Worm (Caenorhabditis elegans) whole organism, late embryonic: ENCODE measurements around the gene srw-62.

Experiments used
- C08G9.2 ChIP-seq: sonication (generic microtip); optimal IDR thresholded peaks from 2 replicates; lab custom pipeline; 2016; ENCODE audit warnings: mild to moderate bottlenecking, missing genetic modification characterization, moderate library complexity, missing compliant biosample characterization
- K02D7.2 ChIP-seq: sonication (generic microtip); optimal IDR thresholded peaks from 2 replicates; lab custom pipeline; 2017; ENCODE audit warnings: mild to moderate bottlenecking, missing genetic modification characterization, missing compliant biosample characterization
- T23F11.4 ChIP-seq: fragments of 200-800 bp; sonication (Bioruptor generic); optimal IDR thresholded peaks from 2 replicates; lab custom pipeline; 2018; ENCODE audit warnings: mild to moderate bottlenecking, missing genetic modification characterization, missing compliant biosample characterization
- Y22D7AL.16 ChIP-seq: sonication (generic microtip); optimal IDR thresholded peaks from 2 replicates; lab custom pipeline; 2016; ENCODE audit warnings: missing genetic modification characterization, missing compliant biosample characterization
- ama-1 ChIP-seq: fragments of 150-350 bp; optimal IDR thresholded peaks from 2 replicates; lab custom pipeline; 2014
- ceh-14 ChIP-seq: sonication (generic microtip); optimal IDR thresholded peaks from 2 replicates; lab custom pipeline; 2016; ENCODE audit warnings: missing genotype, missing genetic modification characterization, missing compliant biosample characterization
- ceh-19 ChIP-seq: fragments of 200-800 bp; sonication (Bioruptor generic); optimal IDR thresholded peaks from 2 replicates; lab custom pipeline; 2018; ENCODE audit warnings: mild to moderate bottlenecking, missing genetic modification characterization, missing compliant biosample characterization
- ceh-2 ChIP-seq: sonication (generic microtip); optimal IDR thresholded peaks from 2 replicates; lab custom pipeline; 2016; ENCODE audit warnings: missing genotype, missing genetic modification characterization, missing compliant biosample characterization
- ceh-24 ChIP-seq: sonication (generic microtip); optimal IDR thresholded peaks from 2 replicates; lab custom pipeline; 2016; ENCODE audit warnings: mild to moderate bottlenecking, missing genetic modification characterization, missing compliant biosample characterization
- ceh-30 ChIP-seq: fragments of 150-350 bp; optimal IDR thresholded peaks from 2 replicates; lab custom pipeline; 2014; ENCODE audit warnings: missing biosample characterization, missing genetic modification characterization
- ceh-34 ChIP-seq: sonication (generic microtip); optimal IDR thresholded peaks from 2 replicates; lab custom pipeline; 2016; ENCODE audit warnings: mild to moderate bottlenecking, missing genetic modification characterization, missing compliant biosample characterization
- ceh-45 ChIP-seq: fragments of 200-800 bp; sonication (Bioruptor generic); IDR thresholded peaks from 2 replicates; pipeline ENCODE4 v1.3.6; 2022; ENCODE audit warnings: missing genetic modification reagents, missing genetic modification characterization, missing compliant biosample characterization
- ceh-48 ChIP-seq: sonication (generic microtip); optimal IDR thresholded peaks from 2 replicates; lab custom pipeline; 2016; ENCODE audit warnings: missing genetic modification characterization, inconsistent platforms, missing compliant biosample characterization
- elt-2 ChIP-seq: sonication (generic microtip); optimal IDR thresholded peaks from 2 replicates; lab custom pipeline; 2016; ENCODE audit warnings: missing genetic modification reagents, missing genetic modification characterization, missing compliant biosample characterization
- ets-4 ChIP-seq: sonication (generic microtip); optimal IDR thresholded peaks from 2 replicates; lab custom pipeline; 2016; ENCODE audit warnings: missing genetic modification characterization, missing compliant biosample characterization
- fax-1 ChIP-seq: sonication (generic microtip); optimal IDR thresholded peaks from 2 replicates; lab custom pipeline; 2016; ENCODE audit warnings: missing genotype, missing genetic modification characterization, missing compliant biosample characterization
- fkh-10 ChIP-seq: fragments of 150-350 bp; optimal IDR thresholded peaks from 2 replicates; lab custom pipeline; 2014; ENCODE audit warnings: missing biosample characterization, missing genetic modification reagents, missing genetic modification characterization
- fkh-6 ChIP-seq: sonication (generic microtip); optimal IDR thresholded peaks from 2 replicates; lab custom pipeline; 2016; ENCODE audit warnings: missing genetic modification characterization, missing compliant biosample characterization
- hlh-13 ChIP-seq: fragments of 200-800 bp; sonication (Bioruptor generic); optimal IDR thresholded peaks from 2 replicates; lab custom pipeline; 2018; ENCODE audit warnings: mild to moderate bottlenecking, missing genetic modification characterization, missing compliant biosample characterization
- hlh-15 ChIP-seq: sonication (generic microtip); optimal IDR thresholded peaks from 2 replicates; lab custom pipeline; 2016; ENCODE audit warnings: missing genetic modification characterization, missing compliant biosample characterization
- hlh-6 ChIP-seq: sonication (generic microtip); optimal IDR thresholded peaks from 2 replicates; lab custom pipeline; 2016; ENCODE audit warnings: missing genotype, missing genetic modification characterization, missing compliant biosample characterization
- hlh-8 ChIP-seq: sonication (generic microtip); optimal IDR thresholded peaks from 2 replicates; lab custom pipeline; 2016; ENCODE audit warnings: missing genotype, missing genetic modification characterization, missing compliant biosample characterization
- lim-6 ChIP-seq: sonication (generic microtip); optimal IDR thresholded peaks from 2 replicates; lab custom pipeline; 2016; ENCODE audit warnings: missing genetic modification characterization, missing compliant biosample characterization
- mec-3 ChIP-seq: sonication (generic microtip); optimal IDR thresholded peaks from 2 replicates; lab custom pipeline; 2016; ENCODE audit warnings: borderline replicate concordance, missing genetic modification characterization, missing compliant biosample characterization
- nfya-1 ChIP-seq: sonication (generic microtip); optimal IDR thresholded peaks from 2 replicates; lab custom pipeline; 2017; ENCODE audit warnings: missing genetic modification characterization, mild to moderate bottlenecking, missing compliant biosample characterization, antibody characterized with exemption, moderate library complexity
- nhr-11 ChIP-seq: fragments of 150-350 bp; optimal IDR thresholded peaks from 2 replicates; lab custom pipeline; 2014; ENCODE audit warnings: missing biosample characterization, missing genetic modification characterization
- npax-4 ChIP-seq: sonication (generic microtip); optimal IDR thresholded peaks from 2 replicates; lab custom pipeline; 2016; ENCODE audit warnings: missing genetic modification characterization, missing compliant biosample characterization
- pax-1 ChIP-seq: fragments of 150-350 bp; optimal IDR thresholded peaks from 2 replicates; lab custom pipeline; 2014; ENCODE audit warnings: missing biosample characterization, missing genetic modification characterization
- pha-2 ChIP-seq: sonication (generic microtip); optimal IDR thresholded peaks from 2 replicates; lab custom pipeline; 2017; ENCODE audit warnings: mild to moderate bottlenecking, missing genetic modification characterization, missing compliant biosample characterization
- pha-4 ChIP-seq: fragments of 150-350 bp; optimal IDR thresholded peaks from 2 replicates; lab custom pipeline; 2018; ENCODE audit warnings: missing biosample characterization, missing genetic modification reagents, missing genetic modification characterization
- pqm-1 ChIP-seq: sonication (generic microtip); optimal IDR thresholded peaks from 2 replicates; lab custom pipeline; 2016; ENCODE audit warnings: missing genetic modification characterization, missing compliant biosample characterization
- pros-1 ChIP-seq: fragments of 150-350 bp; optimal IDR thresholded peaks from 2 replicates; lab custom pipeline; 2014; ENCODE audit warnings: missing biosample characterization, missing genetic modification reagents, missing genetic modification characterization
- ref-2 ChIP-seq: sonication (generic microtip); optimal IDR thresholded peaks from 2 replicates; lab custom pipeline; 2016; ENCODE audit warnings: missing genetic modification characterization, missing compliant biosample characterization
- rnt-1 ChIP-seq: sonication (generic microtip); optimal IDR thresholded peaks from 2 replicates; lab custom pipeline; 2016; ENCODE audit warnings: missing genetic modification characterization, missing compliant biosample characterization
- sox-4 ChIP-seq: sonication (generic microtip); optimal IDR thresholded peaks from 2 replicates; lab custom pipeline; 2017; ENCODE audit warnings: mild to moderate bottlenecking, missing genetic modification characterization, inconsistent platforms, missing compliant biosample characterization
- syd-9 ChIP-seq: sonication (generic microtip); optimal IDR thresholded peaks from 2 replicates; lab custom pipeline; 2016; ENCODE audit warnings: mild to moderate bottlenecking, missing genetic modification characterization, moderate library complexity, missing compliant biosample characterization
- tbx-2 ChIP-seq: sonication (generic microtip); optimal IDR thresholded peaks from 2 replicates; lab custom pipeline; 2016; ENCODE audit warnings: missing genetic modification characterization, missing compliant biosample characterization
- tbx-7 ChIP-seq: sonication (generic microtip); optimal IDR thresholded peaks from 2 replicates; lab custom pipeline; 2016; ENCODE audit warnings: missing genotype, missing genetic modification characterization, missing compliant biosample characterization
- ttx-3 ChIP-seq: sonication (generic microtip); optimal IDR thresholded peaks from 2 replicates; lab custom pipeline; 2016; ENCODE audit warnings: missing genetic modification reagents, missing genetic modification characterization, missing compliant biosample characterization
- unc-42 ChIP-seq: sonication (generic microtip); optimal IDR thresholded peaks from 2 replicates; lab custom pipeline; 2016; ENCODE audit warnings: missing genotype, missing genetic modification characterization, missing compliant biosample characterization
- zip-5 ChIP-seq: sonication (generic microtip); optimal IDR thresholded peaks from 2 replicates; lab custom pipeline; 2016; ENCODE audit warnings: missing genetic modification characterization, missing compliant biosample characterization
- ztf-16 ChIP-seq: sonication (generic microtip); optimal IDR thresholded peaks from 2 replicates; lab custom pipeline; 2017; ENCODE audit warnings: missing genetic modification characterization, missing compliant biosample characterization

srw-62 gene

ce11 chrII:7850575-7850974 lies 25.4 kb downstream of the srw-62 start:
- TF ChIP-seq rnt-1 (tag; lab: Kevin White, UChicago), result peak; percentile 7
- no peak for TF ChIP-seq fkh-10 (GFP tag; lab: Kevin White, UChicago)

DNA sequence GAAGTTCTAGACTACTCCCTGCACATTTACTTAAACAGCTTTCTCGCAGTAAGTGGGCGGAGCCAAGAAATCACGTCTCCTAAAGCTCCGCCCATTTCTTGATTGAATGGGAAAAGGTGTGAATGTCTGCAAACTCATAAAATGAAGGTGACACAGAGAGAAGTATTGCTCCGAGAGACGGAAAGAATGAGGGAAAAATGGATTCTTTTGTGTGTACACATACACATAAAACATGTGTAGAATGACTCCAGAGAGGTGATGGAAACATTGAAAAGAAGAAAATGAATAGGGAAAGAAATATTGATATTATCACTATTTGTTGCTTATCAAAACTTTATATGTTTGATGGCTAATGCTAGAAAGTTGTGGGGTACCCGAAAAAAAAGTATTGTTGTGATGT lies 26.3 kb downstream of the srw-62 start:
- TF ChIP-seq ceh-14 (tag; lab: Kevin White, UChicago) (peak; percentile 3), nhr-11 (tag; lab: Kevin White, UChicago) (no peak)
- TF ChIP-seq, all 69 proteins: peak for 1

ce11 chrII:7853679-7854078 lies 28.5 kb downstream of the srw-62 start, which contains the start of gene T09A5.5:
Gene T09A5.5, minus strand, starts transcription at chrII:7853779.
- TF ChIP-seq Y22D7AL.16 (tag; lab: Kevin White, UChicago) (no peak), pqm-1 (tag; lab: Kevin White, UChicago) (no peak), lim-6 (tag; lab: Kevin White, UChicago) (no peak), npax-4 (tag; lab: Kevin White, UChicago) (no peak)

- TF ChIP-seq syd-9 (tag; lab: Kevin White, UChicago), result no peak
- no peak for TF ChIP-seq unc-42 (tag; lab: Kevin White, UChicago)
- TF ChIP-seq pha-4, result no peak
- no peak for TF ChIP-seq ama-1 (lab: Kevin White, UChicago)
- TF ChIP-seq ttx-3 (tag; lab: Kevin White, UChicago), result no peak
- TF ChIP-seq pqm-1 (tag; lab: Kevin White, UChicago), result no peak
- TF ChIP-seq npax-4 (tag; lab: Kevin White, UChicago), result no peak
- no peak for TF ChIP-seq ceh-48
- TF ChIP-seq sox-4, result no peak
- no peak for TF ChIP-seq fkh-6 (tag; lab: Kevin White, UChicago)
- TF ChIP-seq C08G9.2, result no peak
These were observed 29.7 kb downstream of the srw-62 start, which contains the start of gene mdt-10 for ce11 chrII:7854942-7855341. Gene mdt-10, minus strand, starts transcription at chrII:7855042.

DNA sequence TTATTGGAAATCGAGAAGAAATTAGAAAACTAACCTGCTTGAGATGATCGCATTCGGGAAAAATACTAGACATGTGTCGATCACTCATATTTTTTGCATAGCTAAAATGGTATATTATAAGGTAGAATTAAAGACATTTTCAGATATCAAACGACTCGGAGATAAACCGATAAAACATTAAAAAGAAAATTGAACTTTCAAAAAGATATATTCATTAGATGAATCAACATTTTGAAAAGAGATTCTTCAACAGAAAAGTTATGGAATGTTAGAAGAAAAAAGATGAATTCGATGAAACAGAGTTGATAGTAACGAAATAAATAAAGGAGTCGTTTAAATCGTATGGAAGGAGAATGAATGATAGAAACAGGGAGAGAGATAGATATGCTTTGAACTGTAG lies 30.4 kb downstream of the srw-62 start, which contains the start of gene mdmh-35:
mdmh-35 (minus strand) TSS at position 101 of the 400 bp plus-strand sequence.
- TF ChIP-seq ceh-30 (tag; lab: Kevin White, UChicago) (no peak), zip-5 (tag; lab: Kevin White, UChicago) (no peak), rnt-1 (tag; lab: Kevin White, UChicago) (no peak), ceh-19 (GFP tag; lab: Kevin White, UChicago) (no peak), T23F11.4 (GFP tag; lab: Kevin White, UChicago) (no peak), elt-2 (tag; lab: Kevin White, UChicago) (no peak), fax-1 (tag; lab: Kevin White, UChicago) (no peak), mec-3 (no peak), tbx-2 (tag; lab: Kevin White, UChicago) (no peak), pros-1 (tag; lab: Kevin White, UChicago) (no peak), ttx-3 (tag; lab: Kevin White, UChicago) (no peak), pha-4 (no peak), tbx-7 (tag; lab: Kevin White, UChicago) (no peak), ama-1 (lab: Kevin White, UChicago) (no peak), hlh-13 (no peak), hlh-6 (no peak), lim-6 (tag; lab: Kevin White, UChicago) (no peak)

DNA sequence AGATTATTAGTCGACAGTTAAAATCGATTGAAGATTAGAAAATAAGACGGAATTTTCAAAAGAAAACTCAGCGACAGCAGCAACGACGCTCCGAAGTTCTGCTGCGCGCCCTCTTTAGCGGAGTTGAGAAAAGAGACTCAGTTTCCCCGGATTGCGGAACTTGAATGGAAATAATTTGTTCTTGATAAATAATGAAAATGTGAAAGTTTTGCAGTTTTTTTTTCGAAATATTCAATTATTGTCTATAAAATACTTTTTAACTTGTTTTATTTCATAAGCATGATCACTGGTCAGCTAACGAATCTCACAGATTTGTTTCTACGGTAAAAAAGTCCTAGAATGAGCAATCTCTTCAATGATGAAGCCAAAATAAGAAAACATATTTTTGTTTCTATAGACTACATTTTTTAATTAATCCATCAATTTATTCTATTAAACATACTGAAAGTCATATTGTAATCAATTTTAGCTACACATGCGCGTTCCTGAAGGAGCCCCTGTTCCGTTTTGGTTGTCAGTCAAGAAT lies 32.3 kb downstream of the srw-62 start, which contains the start of the genes cec-3 and T09A5.15:
cec-3 (minus strand) TSS at position 116 of the 526 bp plus-strand sequence.
T09A5.15 (plus strand) TSS at position 476 of the 526 bp plus-strand sequence.
- TF ChIP-seq K02D7.2 (no peak), hlh-8 (tag; lab: Kevin White, UChicago) (peak; percentile 47), ceh-45 (no peak), ceh-2 (peak; percentile 65), unc-42 (tag; lab: Kevin White, UChicago) (peak; percentile 41), syd-9 (tag; lab: Kevin White, UChicago) (no peak), hlh-15 (tag; lab: Kevin White, UChicago) (no peak), ref-2 (tag; lab: Kevin White, UChicago) (peak; percentile 51), fkh-10 (GFP tag; lab: Kevin White, UChicago) (no peak), tbx-7 (tag; lab: Kevin White, UChicago) (peak; percentile 31), elt-2 (tag; lab: Kevin White, UChicago) (peak; percentile 49), zip-5 (tag; lab: Kevin White, UChicago) (peak; percentile 68), ceh-34 (tag; lab: Kevin White, UChicago) (peak; percentile 63), ets-4 (tag; lab: Kevin White, UChicago) (peak; percentile 55), pros-1 (tag; lab: Kevin White, UChicago) (no peak), pha-4 (no peak), pax-1 (tag; lab: Kevin White, UChicago) (no peak), rnt-1 (tag; lab: Kevin White, UChicago) (no peak), tbx-2 (tag; lab: Kevin White, UChicago) (peak; percentile 82), nfya-1 (tag; lab: Kevin White, UChicago) (peak; percentile 42), ztf-16 (tag; lab: Kevin White, UChicago) (no peak), pha-2 (tag; lab: Kevin White, UChicago) (no peak), ceh-24 (no peak)
